Fruit fly (Drosophila melanogaster): ENCODE results near the gene CG15370.

The CG15370 gene

DNA sequence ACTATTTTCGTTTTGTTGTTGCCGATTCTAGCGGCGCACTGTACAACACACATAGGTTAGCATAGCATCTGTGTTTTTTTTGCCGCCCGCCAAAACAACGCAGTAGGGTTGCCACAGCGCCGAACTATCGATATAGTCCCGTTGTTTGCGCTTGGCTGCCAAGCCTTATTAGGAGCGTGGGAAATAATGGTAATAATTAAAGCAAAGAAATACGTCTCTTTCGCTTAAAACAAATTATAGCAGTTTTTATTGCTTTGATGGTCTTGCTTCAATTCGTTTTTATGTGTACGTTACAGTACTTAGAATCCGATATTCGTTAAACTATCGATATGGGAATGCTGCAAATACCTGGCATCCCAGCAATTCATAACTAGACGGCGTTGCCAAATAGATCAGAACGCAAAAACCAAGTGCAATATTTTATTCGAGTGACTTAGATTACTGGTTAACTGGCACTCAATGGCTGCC lies 18.2 kb downstream of the CG15370 start, which contains the start of the genes mxc and Larp7 (continued):
- TF ChIP-seq z (GFP tag; IDR thresholded peaks at IDR 0.05) (no peak), CG14441 (GFP tag; IDR thresholded peaks at IDR 0.05) (peak; percentile 52; the same call in 1 of the 2 replicates), CG8478 (optimal IDR thresholded peaks at IDR 0.05) (no peak), D19B (GFP tag; optimal IDR thresholded peaks at IDR 0.05) (no peak), Usf (GFP tag; optimal IDR thresholded peaks at IDR 0.05) (peak; percentile 47), Nf-YB (GFP tag; optimal IDR thresholded peaks at IDR 0.05) (peak; percentile 2), Optix (GFP tag; IDR thresholded peaks at IDR 0.05) (peak; percentile 32; the same call in 1 of the 3 replicates), Mrtf (GFP tag; IDR thresholded peaks at IDR 0.05) (no peak), ERR (GFP tag; optimal IDR thresholded peaks at IDR 0.05) (peak; percentile 24), CG10267 (tag; optimal IDR thresholded peaks at IDR 0.05) (peak; percentile 80), CG4360 (GFP tag; IDR thresholded peaks at IDR 0.05) (0 out of 2 replicates have a peak, but pooled peaks have one; percentile 32), CG10543 (GFP tag; optimal IDR thresholded peaks at IDR 0.05) (peak; percentile 54), Ssrp (tag; optimal IDR thresholded peaks at IDR 0.05) (peak; percentile 59), Atf-2 (GFP tag; optimal IDR thresholded peaks at IDR 0.05) (peak; percentile 48), CG10979 (tag; optimal IDR thresholded peaks at IDR 0.05) (peak; percentile 27), twi (tag; optimal IDR thresholded peaks at IDR 0.05) (peak; percentile 69), CG7987 (GFP tag; optimal IDR thresholded peaks at IDR 0.05) (no peak), CG7271 (tag; optimal IDR thresholded peaks at IDR 0.05) (no peak), CG2889 (GFP tag; IDR thresholded peaks at IDR 0.05) (peak; percentile 38; the same call in 1 of the 3 replicates), CG3407 (GFP tag; optimal IDR thresholded peaks at IDR 0.05) (no peak), gro (GFP tag; optimal IDR thresholded peaks at IDR 0.05) (peak; percentile 81), Fer3 (tag; optimal IDR thresholded peaks at IDR 0.05) (no peak), CTCF (GFP tag; optimal IDR thresholded peaks at IDR 0.05) (peak; percentile 11), Lim3 (GFP tag; IDR thresholded peaks at IDR 0.05) (no peak), Aef1 (GFP tag; IDR thresholded peaks at IDR 0.05) (peak; percentile 62), pan (optimal IDR thresholded peaks at IDR 0.05) (no peak), pan (GFP tag; optimal IDR thresholded peaks at IDR 0.05 in 1 of 2, IDR thresholded peaks at IDR 0.05 in 1 of 2) (peak in 1 of 2 experiments; percentile 38), CHES-1-like (GFP tag; optimal IDR thresholded peaks at IDR 0.05) (peak; percentile 78), CG31224 (GFP tag; IDR thresholded peaks at IDR 0.05) (0 out of 2 replicates have a peak, but pooled peaks have one; percentile 26), klu (GFP tag; IDR thresholded peaks at IDR 0.05) (peak; percentile 45; the same call in 1 of the 2 replicates), CG7928 (GFP tag; optimal IDR thresholded peaks at IDR 0.05) (no peak), CG4854 (GFP tag; optimal IDR thresholded peaks at IDR 0.05) (no peak), Ets97D (GFP tag; optimal IDR thresholded peaks at IDR 0.05) (peak; percentile 64), tup (GFP tag; optimal IDR thresholded peaks at IDR 0.05) (peak; percentile 4), kay (GFP tag; optimal IDR thresholded peaks at IDR 0.05) (peak; percentile 14), CG17829 (tag; optimal IDR thresholded peaks at IDR 0.05) (peak; percentile 59), HLH4C (GFP tag; IDR thresholded peaks at IDR 0.05; ENCODE audit: partially characterized antibody) (peak; percentile 80), ranshi (GFP tag; IDR thresholded peaks at IDR 0.05) (no peak), Rfx (GFP tag; IDR thresholded peaks at IDR 0.05) (peak; percentile 64), ftz-f1 (GFP tag; optimal IDR thresholded peaks at IDR 0.05) (peak; percentile 13), Dek (tag; optimal IDR thresholded peaks at IDR 0.05) (no peak), lab (GFP tag; optimal IDR thresholded peaks at IDR 0.05) (no peak), CG30403 (GFP tag; optimal IDR thresholded peaks at IDR 0.05) (peak; percentile 72), az2 (GFP tag; optimal IDR thresholded peaks at IDR 0.05) (peak; percentile 48), tgo (GFP tag; IDR thresholded peaks at IDR 0.05) (peak; percentile 45), Hmr (GFP tag; optimal IDR thresholded peaks at IDR 0.05) (no peak), gfzf (GFP tag; optimal IDR thresholded peaks at IDR 0.05) (peak; percentile 45), CG12071 (GFP tag; optimal IDR thresholded peaks at IDR 0.05) (no peak), CG12299 (tag; optimal IDR thresholded peaks at IDR 0.05) (peak; percentile 8), NfI (GFP tag; optimal IDR thresholded peaks at IDR 0.05) (peak; percentile 60), gem (tag; optimal IDR thresholded peaks at IDR 0.05) (no peak), NC2α (GFP tag; optimal IDR thresholded peaks at IDR 0.05) (no peak)
